Fruit fly (Drosophila melanogaster): ENCODE data around the gene CG33493.

CG33493 gene

dm6 chr3L:10678545-10679067, 14.4 kb downstream of the CG33493 start (continued):
- TF ChIP-seq emc (GFP tag; optimal IDR thresholded peaks at IDR 0.05) (peak; percentile 76), CG10274 (GFP tag; optimal IDR thresholded peaks at IDR 0.05) (peak; percentile 84), pita (GFP tag; optimal IDR thresholded peaks at IDR 0.05) (no peak), crc (GFP tag; optimal IDR thresholded peaks at IDR 0.05) (peak; percentile 84), disco-r (GFP tag; optimal IDR thresholded peaks at IDR 0.05) (peak; percentile 91), gsb (GFP tag; IDR thresholded peaks at IDR 0.05) (peak; percentile 87), CG34376 (GFP tag; optimal IDR thresholded peaks at IDR 0.05) (peak; percentile 92), nau (GFP tag; optimal IDR thresholded peaks at IDR 0.05) (peak; percentile 95), CoRest (tag; optimal IDR thresholded peaks at IDR 0.05) (peak; percentile 97), CG7963 (GFP tag; IDR thresholded peaks at IDR 0.05; ENCODE audit: partially characterized antibody) (no peak), phol (tag; optimal IDR thresholded peaks at IDR 0.05) (peak; percentile 94), Dp (GFP tag; optimal IDR thresholded peaks at IDR 0.05) (peak; percentile 1), CG15269 (tag; optimal IDR thresholded peaks at IDR 0.05) (peak; percentile 96), Hmx (GFP tag; optimal IDR thresholded peaks at IDR 0.05) (peak; percentile 83), CG11247 (GFP tag; IDR thresholded peaks at IDR 0.05) (peak; percentile 83), trem (tag; optimal IDR thresholded peaks at IDR 0.05) (peak; percentile 84), Dref (GFP tag; IDR thresholded peaks at IDR 0.05) (no peak), CG2199 (GFP tag; IDR thresholded peaks at IDR 0.05) (peak; percentile 89; the same call in 1 of the 3 replicates), Scr (GFP tag; IDR thresholded peaks at IDR 0.05; ENCODE audit: partially characterized antibody) (0 out of 2 replicates have a peak, but pooled peaks have one; percentile 13), Oli (tag; optimal IDR thresholded peaks at IDR 0.05) (peak; percentile 96), Hr78 (GFP tag; optimal IDR thresholded peaks at IDR 0.05) (peak in 1 of 2 experiments; percentile 91), dm (GFP tag; optimal IDR thresholded peaks at IDR 0.05) (peak; percentile 79), CG1233 (GFP tag; optimal IDR thresholded peaks at IDR 0.05) (peak; percentile 95), ranshi (GFP tag; IDR thresholded peaks at IDR 0.05) (peak; percentile 92), CG10147 (GFP tag; optimal IDR thresholded peaks at IDR 0.05) (peak; percentile 87), Rfx (GFP tag; IDR thresholded peaks at IDR 0.05) (peak; percentile 91), CG31388 (GFP tag; optimal IDR thresholded peaks at IDR 0.05) (peak; percentile 76), CG5953 (GFP tag; IDR thresholded peaks at IDR 0.05) (peak; percentile 87), CG1832 (GFP tag; optimal IDR thresholded peaks at IDR 0.05) (no peak), CG1647 (GFP tag; optimal IDR thresholded peaks at IDR 0.05) (peak; percentile 74), ERR (GFP tag; optimal IDR thresholded peaks at IDR 0.05) (peak; percentile 73), Sin3A (optimal IDR thresholded peaks at IDR 0.05) (no peak), CG14860 (GFP tag; IDR thresholded peaks at IDR 0.05; ENCODE audit: partially characterized antibody) (no peak), CG6683 (GFP tag; optimal IDR thresholded peaks at IDR 0.05) (peak; percentile 92), CG32532 (GFP tag; IDR thresholded peaks at IDR 0.05) (peak; percentile 93), grn (GFP tag; optimal IDR thresholded peaks at IDR 0.05) (peak; percentile 83), CG18764 (GFP tag; optimal IDR thresholded peaks at IDR 0.05) (peak; percentile 77), ase (GFP tag; IDR thresholded peaks at IDR 0.05) (peak; percentile 92), Hey (tag; optimal IDR thresholded peaks at IDR 0.05) (peak; percentile 67), pnt (GFP tag; optimal IDR thresholded peaks at IDR 0.05) (peak; percentile 91), gcm2 (GFP tag; optimal IDR thresholded peaks at IDR 0.05) (peak; percentile 67), al (GFP tag; IDR thresholded peaks at IDR 0.05) (peak; percentile 91), run (tag; optimal IDR thresholded peaks at IDR 0.05) (peak; percentile 96), chinmo (GFP tag; IDR thresholded peaks at IDR 0.05; ENCODE audit: partially characterized antibody) (peak; percentile 93), CG3407 (GFP tag; optimal IDR thresholded peaks at IDR 0.05) (peak; percentile 94), CG7839 (tag; optimal IDR thresholded peaks at IDR 0.05) (peak; percentile 98), CG10959 (GFP tag; IDR thresholded peaks at IDR 0.05) (peak; percentile 69; the same call in 1 of the 2 replicates), Spps (tag; optimal IDR thresholded peaks at IDR 0.05) (peak; percentile 84), CG11696 (GFP tag; IDR thresholded peaks at IDR 0.05) (peak; percentile 99), row (GFP tag; IDR thresholded peaks at IDR 0.05) (peak; percentile 97)

Measured in whole organism, embryonic.